Worm (Caenorhabditis elegans): ENCODE measurements around the gene cccp-1.

Gene cccp-1

ce11 chrIII:12472497-12472896, at the start of gene cccp-1:
Gene cccp-1, plus strand, starts transcription at chrIII:12472873.
- peak; percentile 42 for TF ChIP-seq mep-1 (tag; optimal IDR thresholded peaks at IDR 0.05)
- TF ChIP-seq mef-2 (tag; optimal IDR thresholded peaks at IDR 0.05) = no peak
- TF ChIP-seq ceh-82 (tag; optimal IDR thresholded peaks at IDR 0.05) = peak; percentile 18 to 61 (median 47)
- no peak for TF ChIP-seq skn-1 (tag; optimal IDR thresholded peaks at IDR 0.05)
- TF ChIP-seq unc-130 (tag; optimal IDR thresholded peaks at IDR 0.05) = no peak
- TF ChIP-seq jun-1 (tag; optimal IDR thresholded peaks at IDR 0.05) = no peak
- TF ChIP-seq hpl-2 (GFP tag; optimal IDR thresholded peaks at IDR 0.05) = no peak
- TF ChIP-seq dsc-1 (tag; optimal IDR thresholded peaks at IDR 0.05) = peak; percentile 8
- TF ChIP-seq mdl-1 (tag; optimal IDR thresholded peaks at IDR 0.05) = peak in 1 of 2 experiments; percentile 6
- peak; percentile 72 for TF ChIP-seq fkh-8 (tag; optimal IDR thresholded peaks at IDR 0.05)
- TF ChIP-seq C04F5.9 (tag; optimal IDR thresholded peaks at IDR 0.05) = no peak
- no peak for TF ChIP-seq ces-1 (GFP tag; optimal IDR thresholded peaks at IDR 0.05)
- peak; percentile 30 for TF ChIP-seq fkh-10 (GFP tag; optimal IDR thresholded peaks at IDR 0.05)
- no peak for TF ChIP-seq lin-39 (tag; optimal IDR thresholded peaks at IDR 0.05)
- TF ChIP-seq hlh-17 (GFP tag; optimal IDR thresholded peaks at IDR 0.05; ENCODE audit: borderline replicate concordance) = no peak
- TF ChIP-seq hlh-4 (tag; optimal IDR thresholded peaks at IDR 0.05) = no peak
- no peak for TF ChIP-seq C34B4.2 (tag; optimal IDR thresholded peaks at IDR 0.05)
- TF ChIP-seq mab-9 (GFP tag; IDR thresholded peaks at IDR 0.05) = no peak
- TF ChIP-seq aly-2 (tag; optimal IDR thresholded peaks at IDR 0.05) = no peak
- TF ChIP-seq egl-27 (tag; optimal IDR thresholded peaks at IDR 0.05) = no peak
- TF ChIP-seq nhr-85 (tag) = no peak
- TF ChIP-seq nhr-76 (tag; optimal IDR thresholded peaks at IDR 0.05) = no peak
- peak in 1 of 3 experiments; percentile 46 for TF ChIP-seq dpl-1 (GFP tag; optimal IDR thresholded peaks at IDR 0.05)
- peak; percentile 45 to 55 for TF ChIP-seq efl-1 (optimal IDR thresholded peaks at IDR 0.05)
- peak in 1 of 2 experiments; percentile 21 for TF ChIP-seq efl-1 (GFP tag; optimal IDR thresholded peaks at IDR 0.05 in 1 of 2)
- TF ChIP-seq fos-1 (tag; optimal IDR thresholded peaks at IDR 0.05) = no peak
- no peak for TF ChIP-seq ets-5 (GFP tag; IDR thresholded peaks at IDR 0.05)
- no peak; the same call in 1 of the 2 replicates for TF ChIP-seq isw-1 (GFP tag; IDR thresholded peaks at IDR 0.05)
- no peak for TF ChIP-seq sptf-1 (tag; optimal IDR thresholded peaks at IDR 0.05)
- TF ChIP-seq lin-35 (GFP tag; optimal IDR thresholded peaks at IDR 0.05) = peak in 1 of 2 experiments; percentile 39
- no peak for TF ChIP-seq elt-2 (tag; optimal IDR thresholded peaks at IDR 0.05)
- no peak for TF ChIP-seq egl-13 (tag; optimal IDR thresholded peaks at IDR 0.05)
- TF ChIP-seq lsy-2 (tag; optimal IDR thresholded peaks at IDR 0.05) = peak; percentile 8 to 43
- no peak for TF ChIP-seq nhr-20 (tag; optimal IDR thresholded peaks at IDR 0.05)
- peak; percentile 84 for TF ChIP-seq lin-14 (GFP tag; optimal IDR thresholded peaks at IDR 0.05)
- TF ChIP-seq sox-4 (tag; optimal IDR thresholded peaks at IDR 0.05) = no peak
- TF ChIP-seq ceh-8 (GFP tag; optimal IDR thresholded peaks at IDR 0.05) = no peak
- peak; percentile 53 for TF ChIP-seq unc-86 (tag; optimal IDR thresholded peaks at IDR 0.05)
- TF ChIP-seq ceh-63 (GFP tag; optimal IDR thresholded peaks at IDR 0.05) = no peak
- TF ChIP-seq zag-1 (tag; optimal IDR thresholded peaks at IDR 0.05) = no peak
- no peak for TF ChIP-seq elt-3 (tag; optimal IDR thresholded peaks at IDR 0.05)
- no peak for TF ChIP-seq nhr-71 (tag; optimal IDR thresholded peaks at IDR 0.05)
- TF ChIP-seq F16B12.6 (tag; optimal IDR thresholded peaks at IDR 0.05) = peak; percentile 24
- no peak for TF ChIP-seq vab-15 (tag; optimal IDR thresholded peaks at IDR 0.05)
- no peak for TF ChIP-seq aha-1 (tag; optimal IDR thresholded peaks at IDR 0.05)
- TF ChIP-seq blmp-1 (tag; optimal IDR thresholded peaks at IDR 0.05) = no peak
- TF ChIP-seq irx-1 (tag; optimal IDR thresholded peaks at IDR 0.05) = no peak
- no peak for TF ChIP-seq nhr-237 (tag; optimal IDR thresholded peaks at IDR 0.05)
- TF ChIP-seq nhr-84 (tag; optimal IDR thresholded peaks at IDR 0.05) = no peak
- TF ChIP-seq ceh-88 (GFP tag; IDR thresholded peaks at IDR 0.05) = no peak
- TF ChIP-seq lir-3 (tag; optimal IDR thresholded peaks at IDR 0.05; ENCODE audit: poor library complexity) = no peak
- no peak for TF ChIP-seq pag-3 (tag; optimal IDR thresholded peaks at IDR 0.05; ENCODE audit: borderline replicate concordance, insufficient read depth)
- no peak for TF ChIP-seq unc-62 (GFP tag; optimal IDR thresholded peaks at IDR 0.05)
- TF ChIP-seq nhr-28 (tag; optimal IDR thresholded peaks at IDR 0.05) = no peak
